Worm (Caenorhabditis elegans) whole organism, late embryonic: ENCODE data around the gene Y34B4A.10.

Experiments used
- ahr-1 ChIP-seq: sonication (generic microtip); optimal IDR thresholded peaks from 2 replicates; lab custom pipeline; 2016; ENCODE audit warnings: missing genetic modification characterization, missing compliant biosample characterization
- ceh-6 ChIP-seq: fragments of 200-800 bp; sonication (Bioruptor generic); optimal IDR thresholded peaks from 2 replicates; lab custom pipeline; 2018; ENCODE audit warnings: mild to moderate bottlenecking, missing genetic modification characterization, missing compliant biosample characterization
- hlh-13 ChIP-seq: fragments of 200-800 bp; sonication (Bioruptor generic); optimal IDR thresholded peaks from 2 replicates; lab custom pipeline; 2018; ENCODE audit warnings: mild to moderate bottlenecking, missing genetic modification characterization, missing compliant biosample characterization
- syd-9 ChIP-seq: sonication (generic microtip); optimal IDR thresholded peaks from 2 replicates; lab custom pipeline; 2016; ENCODE audit warnings: mild to moderate bottlenecking, missing genetic modification characterization, moderate library complexity, missing compliant biosample characterization

DNA sequence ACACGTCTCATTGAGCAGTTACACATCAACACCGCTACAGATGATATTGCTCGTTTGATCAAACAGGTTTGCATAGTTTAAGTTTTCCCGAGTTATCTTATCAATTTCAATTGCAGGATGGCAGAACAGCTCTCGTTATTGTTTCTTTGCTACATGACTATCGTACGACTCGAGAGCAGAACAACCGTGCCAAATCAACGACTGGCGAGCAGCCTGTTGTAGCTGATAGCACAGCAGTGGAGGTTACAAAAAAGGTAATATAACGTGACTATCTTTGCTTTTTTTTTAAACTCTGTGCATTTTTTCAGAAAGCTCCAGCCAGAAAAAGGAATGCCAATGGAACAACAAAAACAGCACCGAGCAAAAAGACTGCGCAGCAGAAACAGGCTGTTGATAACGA, 47.3 kb upstream of the Y34B4A.10 start:
- TF ChIP-seq syd-9: no peak
- TF ChIP-seq hlh-13 (GFP tag; lab: Kevin White, UChicago): no peak
- TF ChIP-seq ahr-1 (tag; lab: Kevin White, UChicago): no peak
- no peak for TF ChIP-seq ceh-6 (GFP tag; lab: Kevin White, UChicago)
